Fruit fly (Drosophila melanogaster) S2 (cell line): ENCODE results near the gene SMC6.

ENCODE experiments used
- CG8478 ChIP-seq: fragments of >200 bp; optimal IDR thresholded peaks from 2 replicates; lab custom pipeline; 2018
- CTCF ChIP-seq, 2 experiments: fragments of >200 bp; optimal IDR thresholded peaks; 2 replicates each; lab custom pipeline; 2018

- TF ChIP-seq CTCF (optimal IDR thresholded peaks at IDR 0.05; lab: Kevin White, UChicago) (no peak), CG8478 (lab: Kevin White, UChicago) (no peak)
Measured at dm6 chr3R:24172379-24172778, 20.8 kb downstream of the SMC6 start, which contains the start of gene CG13606.
